Worm (Caenorhabditis elegans) whole organism, L2 larva: ENCODE measurements around the gene F55C10.5.

ENCODE experiments used
- R02D3.7 ChIP-seq: fragments of 150-350 bp; optimal IDR thresholded peaks from 2 replicates; lab custom pipeline; 2014; ENCODE audit warnings: missing biosample characterization, missing genetic modification characterization
- ZK546.5 ChIP-seq: sonication (generic microtip); optimal IDR thresholded peaks from 2 replicates; lab custom pipeline; 2017; ENCODE audit warnings: missing biosample characterization, missing genetic modification characterization
- alr-1 ChIP-seq: fragments of 150-350 bp; optimal IDR thresholded peaks from 2 replicates; lab custom pipeline; 2014; ENCODE audit warnings: missing biosample characterization, missing genetic modification characterization
- aly-2 ChIP-seq: fragments of 150-350 bp; optimal IDR thresholded peaks from 2 replicates; lab custom pipeline; 2014; ENCODE audit warnings: missing biosample characterization, missing genetic modification characterization
- ama-1 ChIP-seq: fragments of 150-350 bp; optimal IDR thresholded peaks from 2 replicates; lab custom pipeline; 2018; ENCODE audit warnings: inconsistent platforms
- blmp-1 ChIP-seq: sonication (generic microtip); optimal IDR thresholded peaks from 2 replicates; lab custom pipeline; 2017; ENCODE audit warnings: missing genetic modification characterization, mild to moderate bottlenecking, missing compliant biosample characterization, antibody characterized with exemption, moderate library complexity; ENCODE audit not compliant: insufficient read depth
- ceh-16 ChIP-seq: fragments of 150-350 bp; optimal IDR thresholded peaks from 2 replicates; lab custom pipeline; 2014; ENCODE audit warnings: missing biosample characterization, missing genetic modification characterization
- ceh-82 ChIP-seq: fragments of 150-350 bp; optimal IDR thresholded peaks from 2 replicates; lab custom pipeline; 2014; ENCODE audit warnings: missing biosample characterization, missing genetic modification characterization
- crh-2 ChIP-seq: sonication (generic microtip); optimal IDR thresholded peaks from 2 replicates; lab custom pipeline; 2017; ENCODE audit warnings: missing biosample characterization, missing genetic modification characterization
- elt-3 ChIP-seq: sonication (generic microtip); optimal IDR thresholded peaks from 2 replicates; lab custom pipeline; 2017; ENCODE audit warnings: missing biosample characterization, missing genetic modification characterization
- fos-1 ChIP-seq: fragments of 150-350 bp; optimal IDR thresholded peaks from 2 replicates; lab custom pipeline; 2014; ENCODE audit warnings: missing biosample characterization, missing genetic modification characterization
- gmeb-1 ChIP-seq: fragments of 150-350 bp; optimal IDR thresholded peaks from 2 replicates; lab custom pipeline; 2014; ENCODE audit warnings: missing biosample characterization, missing genetic modification characterization
- lin-11 ChIP-seq: fragments of 150-350 bp; sonication (generic microtip); optimal IDR thresholded peaks from 2 replicates; lab custom pipeline; 2014; ENCODE audit warnings: missing biosample characterization, missing genetic modification characterization, inconsistent platforms, mixed read lengths
- lin-13 ChIP-seq: fragments of 150-350 bp; optimal IDR thresholded peaks from 2 replicates; lab custom pipeline; 2014; ENCODE audit warnings: missing biosample characterization, missing genetic modification reagents, missing genetic modification characterization
- lin-39 ChIP-seq: fragments of 150-350 bp; optimal IDR thresholded peaks from 2 replicates; lab custom pipeline; 2014; ENCODE audit warnings: missing biosample characterization, missing genetic modification reagents, missing genetic modification characterization
- lsy-2 ChIP-seq, 2 experiments: fragments of 150-350 bp in 1 of 2; sonication (generic microtip) in 1 of 2; optimal IDR thresholded peaks; 2 replicates each; lab custom pipeline; 2014 to 2017; ENCODE audit warnings: missing biosample characterization in 2 of 2, missing genetic modification characterization in 2 of 2
- mab-5 ChIP-seq: fragments of 150-350 bp; optimal IDR thresholded peaks from 2 replicates; lab custom pipeline; 2014; ENCODE audit warnings: missing biosample characterization, missing genetic modification characterization
- mbf-1 ChIP-seq: sonication (generic microtip); optimal IDR thresholded peaks from 2 replicates; lab custom pipeline; 2017; ENCODE audit warnings: missing biosample characterization, missing genetic modification characterization
- mdl-1 ChIP-seq, 2 experiments: fragments of 150-350 bp in 1 of 2; sonication (generic microtip) in 1 of 2; optimal IDR thresholded peaks; 2 replicates each; lab custom pipeline; 2017; ENCODE audit warnings: missing biosample characterization in 2 of 2, missing genetic modification characterization in 2 of 2
- nhr-10 ChIP-seq: sonication (generic microtip); optimal IDR thresholded peaks from 2 replicates; lab custom pipeline; 2017; ENCODE audit warnings: missing biosample characterization, missing genetic modification characterization
- nhr-129 ChIP-seq: fragments of 150-350 bp; optimal IDR thresholded peaks from 2 replicates; lab custom pipeline; 2014; ENCODE audit warnings: missing biosample characterization, missing genetic modification characterization
- nhr-21 ChIP-seq: fragments of 150-350 bp; optimal IDR thresholded peaks from 2 replicates; lab custom pipeline; 2014; ENCODE audit warnings: missing biosample characterization, missing genetic modification characterization
- nhr-23 ChIP-seq: fragments of 150-350 bp; optimal IDR thresholded peaks from 2 replicates; lab custom pipeline; 2014; ENCODE audit warnings: missing biosample characterization, missing genetic modification reagents, missing genetic modification characterization
- nhr-237 ChIP-seq: fragments of 150-350 bp; optimal IDR thresholded peaks from 2 replicates; lab custom pipeline; 2014; ENCODE audit warnings: missing biosample characterization, missing genetic modification characterization
- nhr-77 ChIP-seq: fragments of 150-350 bp; optimal IDR thresholded peaks from 2 replicates; lab custom pipeline; 2014; ENCODE audit warnings: missing biosample characterization, missing genetic modification characterization
- peb-1 ChIP-seq: fragments of 150-350 bp; optimal IDR thresholded peaks from 2 replicates; lab custom pipeline; 2014; ENCODE audit warnings: missing biosample characterization, missing genetic modification characterization
- sem-4 ChIP-seq: fragments of 150-350 bp; optimal IDR thresholded peaks from 2 replicates; lab custom pipeline; 2014; ENCODE audit warnings: missing biosample characterization, missing genetic modification reagents, missing genetic modification characterization
- skn-1 ChIP-seq: sonication (generic microtip); optimal IDR thresholded peaks from 2 replicates; lab custom pipeline; 2017; ENCODE audit warnings: missing biosample characterization, missing genetic modification characterization
- sma-3 ChIP-seq: sonication (generic microtip); optimal IDR thresholded peaks from 2 replicates; lab custom pipeline; 2016; ENCODE audit warnings: missing genetic modification reagents, missing genetic modification characterization, missing compliant biosample characterization
- sma-9 ChIP-seq, 2 experiments: fragments of 150-350 bp in 1 of 2; sonication (generic microtip) in 1 of 2; optimal IDR thresholded peaks; 2 replicates each; lab custom pipeline; 2014 to 2016; ENCODE audit warnings: missing genetic modification characterization in 2 of 2, mild to moderate bottlenecking in 1 of 2, missing biosample characterization in 1 of 2, missing compliant biosample characterization in 1 of 2, missing genetic modification reagents in 1 of 2, moderate library complexity in 1 of 2
- unc-39 ChIP-seq: fragments of 150-350 bp; optimal IDR thresholded peaks from 2 replicates; lab custom pipeline; 2014; ENCODE audit warnings: missing biosample characterization, missing genetic modification characterization
- unc-55 ChIP-seq: fragments of 150-350 bp; sonication (generic microtip); optimal IDR thresholded peaks from 3 replicates; lab custom pipeline; 2014; ENCODE audit warnings: missing biosample characterization, missing genetic modification reagents, missing genetic modification characterization
- unc-62 ChIP-seq: fragments of 150-350 bp; optimal IDR thresholded peaks from 2 replicates; lab custom pipeline; 2014; ENCODE audit warnings: missing biosample characterization, missing genetic modification reagents, missing genetic modification characterization
- zag-1 ChIP-seq: fragments of 150-350 bp; optimal IDR thresholded peaks from 2 replicates; lab custom pipeline; 2014; ENCODE audit warnings: missing biosample characterization, missing genetic modification characterization
- ztf-11 ChIP-seq: sonication (generic microtip); optimal IDR thresholded peaks from 2 replicates; lab custom pipeline; 2017; ENCODE audit warnings: missing biosample characterization, missing genetic modification characterization
- ztf-4 ChIP-seq: fragments of 150-350 bp; optimal IDR thresholded peaks from 2 replicates; lab custom pipeline; 2014; ENCODE audit warnings: missing biosample characterization, missing genetic modification characterization

The F55C10.5 gene

DNA sequence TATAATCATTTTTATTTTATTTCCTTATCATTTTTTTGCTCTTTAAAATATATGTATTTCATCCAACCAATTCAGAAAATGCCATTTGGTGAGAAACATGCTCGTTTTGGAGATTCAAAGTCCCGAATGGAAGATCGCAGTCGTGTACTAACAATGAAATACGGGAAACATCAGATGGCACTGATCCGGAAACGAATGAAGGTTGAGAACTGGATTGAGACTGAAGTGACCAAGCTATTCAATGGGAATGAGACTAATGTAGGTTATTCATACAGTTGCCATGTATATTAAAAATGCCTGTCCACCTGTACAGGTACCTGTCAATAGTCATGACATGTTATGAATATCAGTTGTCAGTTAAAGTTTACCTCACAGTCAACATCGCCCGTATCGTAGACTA is at the start of gene F55C10.5:
TSS of gene F55C10.5 (plus strand) at position 74 of the 400 bp plus-strand sequence.
- TF ChIP-seq nhr-77 (tag; lab: Kevin White, UChicago), result no peak
- no peak for TF ChIP-seq unc-39
- no peak for TF ChIP-seq unc-62 (GFP tag; lab: Kevin White, UChicago)
- TF ChIP-seq elt-3 (tag; lab: Kevin White, UChicago), result no peak
- no peak for TF ChIP-seq mab-5 (tag; lab: Kevin White, UChicago)
- TF ChIP-seq peb-1 (tag; lab: Kevin White, UChicago), result no peak
- no peak for TF ChIP-seq R02D3.7 (tag; lab: Kevin White, UChicago)
- no peak for TF ChIP-seq nhr-23 (tag; lab: Kevin White, UChicago)
- no peak for TF ChIP-seq nhr-10 (tag; lab: Kevin White, UChicago)
- no peak for TF ChIP-seq blmp-1
- no peak for TF ChIP-seq nhr-237 (tag; lab: Kevin White, UChicago)
- no peak for TF ChIP-seq ztf-4 (tag; lab: Kevin White, UChicago)
- TF ChIP-seq aly-2 (tag; lab: Kevin White, UChicago), result no peak
- TF ChIP-seq unc-55 (GFP tag; lab: Kevin White, UChicago), result no peak
- TF ChIP-seq gmeb-1 (tag; lab: Kevin White, UChicago), result no peak
- no peak for TF ChIP-seq fos-1 (tag; lab: Kevin White, UChicago)
- TF ChIP-seq sma-9 (GFP tag; optimal IDR thresholded peaks at IDR 0.05; lab: Kevin White, UChicago), result no peak
- no peak for TF ChIP-seq sma-9 (tag; optimal IDR thresholded peaks at IDR 0.05; lab: Kevin White, UChicago)

DNA sequence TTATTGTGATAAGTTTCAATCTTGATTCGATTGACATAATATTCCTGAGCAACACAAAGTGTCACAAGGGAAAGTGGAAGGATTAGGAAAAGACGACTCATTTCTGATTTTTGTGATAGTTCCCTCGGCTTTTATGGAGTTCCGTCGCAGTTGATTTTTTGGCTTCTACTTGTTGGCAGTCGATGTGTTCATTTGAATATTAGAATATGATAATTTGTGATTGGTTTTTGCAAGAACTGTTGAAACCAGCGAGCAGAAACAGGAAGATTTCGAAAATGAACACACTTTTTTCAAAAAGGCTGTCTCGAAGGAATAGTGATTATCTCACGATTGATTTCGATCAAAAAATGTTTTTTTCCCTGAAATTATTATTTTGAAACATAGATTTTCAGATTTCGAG is 48.7 kb upstream of the F55C10.5 start, which contains the start of gene T02E9.6:
TSS of gene T02E9.6 (minus strand) at position 101 of the 400 bp plus-strand sequence.
- TF ChIP-seq unc-62 (GFP tag; lab: Kevin White, UChicago) (no peak), nhr-129 (no peak), lsy-2 (tag; optimal IDR thresholded peaks at IDR 0.05; lab: Kevin White, UChicago) (no peak), alr-1 (tag; lab: Kevin White, UChicago) (no peak), lin-13 (GFP tag; lab: Kevin White, UChicago) (no peak), zag-1 (tag; lab: Kevin White, UChicago) (no peak), ama-1 (lab: Kevin White, UChicago) (no peak), crh-2 (tag; lab: Kevin White, UChicago) (no peak), fos-1 (tag; lab: Kevin White, UChicago) (no peak), gmeb-1 (tag; lab: Kevin White, UChicago) (no peak), lin-11 (tag; lab: Kevin White, UChicago) (no peak), nhr-77 (tag; lab: Kevin White, UChicago) (no peak), sem-4 (tag; lab: Kevin White, UChicago) (no peak), mdl-1 (tag; optimal IDR thresholded peaks at IDR 0.05; lab: Kevin White, UChicago) (no peak)

DNA sequence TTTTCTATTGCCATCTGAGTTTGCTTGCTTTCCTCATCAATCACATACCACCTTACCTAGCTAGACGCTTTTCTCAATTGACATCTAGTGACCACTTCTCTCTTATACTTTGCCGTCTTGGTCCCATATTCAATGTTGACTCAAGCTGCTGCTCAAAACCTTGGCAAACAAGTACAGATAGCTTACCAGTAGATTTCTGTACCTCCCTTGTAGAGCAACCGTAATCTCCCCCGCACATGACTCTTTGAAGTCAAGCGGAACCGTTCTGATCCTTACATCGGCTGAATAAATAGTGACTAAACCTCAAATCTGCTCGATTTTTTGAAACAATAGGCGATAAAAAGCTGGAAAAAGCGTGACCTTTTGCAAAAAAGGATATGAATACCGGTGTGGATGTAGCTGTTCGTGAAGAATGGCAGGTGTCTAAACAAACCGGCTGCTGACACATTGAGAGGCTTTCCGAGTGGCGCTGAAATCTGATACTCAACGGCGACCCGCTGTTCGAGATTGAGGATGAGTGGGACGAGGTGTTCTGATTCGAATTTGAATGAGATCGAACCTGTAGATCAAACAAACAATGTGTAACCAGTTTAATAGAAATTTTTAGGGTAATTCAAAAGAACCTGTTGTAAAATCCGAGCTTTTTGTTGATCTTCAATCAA is 47.0 kb upstream of the F55C10.5 start:
- no peak for TF ChIP-seq ZK546.5
- TF ChIP-seq ztf-4 (tag; lab: Kevin White, UChicago), result no peak
- no peak for TF ChIP-seq ceh-16 (tag; lab: Kevin White, UChicago)
- TF ChIP-seq elt-3 (tag; lab: Kevin White, UChicago), result no peak
- no peak for TF ChIP-seq sma-3 (GFP tag; lab: Kevin White, UChicago)
- TF ChIP-seq nhr-77 (tag; lab: Kevin White, UChicago), result no peak
- TF ChIP-seq nhr-21, result no peak
- no peak for TF ChIP-seq sem-4 (tag; lab: Kevin White, UChicago)
- TF ChIP-seq ceh-82 (tag; lab: Kevin White, UChicago), result no peak
- no peak for TF ChIP-seq lin-13 (GFP tag; lab: Kevin White, UChicago)
- no peak for TF ChIP-seq aly-2 (tag; lab: Kevin White, UChicago)
- no peak for TF ChIP-seq ztf-11 (tag; lab: Kevin White, UChicago)
- no peak for TF ChIP-seq unc-39
- no peak for TF ChIP-seq nhr-10 (tag; lab: Kevin White, UChicago)
- no peak for TF ChIP-seq skn-1 (tag; lab: Kevin White, UChicago)
- TF ChIP-seq mbf-1, result no peak
- TF ChIP-seq unc-55 (GFP tag; lab: Kevin White, UChicago), result no peak
- no peak for TF ChIP-seq lin-39 (tag; lab: Kevin White, UChicago)
- no peak for TF ChIP-seq lin-11 (tag; lab: Kevin White, UChicago)
